Fruit fly (Drosophila melanogaster): Measurements from ENCODE around the gene CG12795.

DNA sequence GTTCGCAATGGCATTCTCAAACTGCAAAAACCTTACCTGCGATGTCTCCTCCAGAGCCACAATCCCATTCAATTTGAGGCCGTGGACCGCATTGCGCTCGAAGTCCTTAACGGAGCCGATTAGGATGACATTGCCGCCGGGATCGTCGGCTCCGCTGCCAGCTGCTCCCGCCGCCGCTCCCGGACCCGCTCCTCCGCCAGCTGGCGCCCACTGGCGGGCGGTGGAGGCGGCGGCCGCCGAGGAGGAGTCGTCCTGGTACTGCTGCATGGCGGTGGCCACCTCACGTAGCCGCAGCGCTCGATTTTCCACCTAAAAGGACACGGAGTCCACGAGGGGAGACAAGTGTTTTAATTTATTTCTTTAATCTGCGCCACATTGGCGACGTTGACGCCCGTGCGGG is 44.5 kb upstream of the CG12795 start:
- TF ChIP-seq CG14711 (tag; optimal IDR thresholded peaks at IDR 0.05) (no peak), bab1 (GFP tag; optimal IDR thresholded peaks at IDR 0.05) (no peak), CG7045 (GFP tag; optimal IDR thresholded peaks at IDR 0.05) (no peak), tj (GFP tag; optimal IDR thresholded peaks at IDR 0.05) (no peak), toe (GFP tag; optimal IDR thresholded peaks at IDR 0.05) (no peak), CG7101 (tag; optimal IDR thresholded peaks at IDR 0.05) (no peak), ovo (GFP tag; optimal IDR thresholded peaks at IDR 0.05) (no peak), kay (GFP tag; ENCODE audit: borderline replicate concordance) (no peak)
